Worm (Caenorhabditis elegans) whole organism, late embryonic: ENCODE measurements around the gene sbds-1.

Source experiments
- ama-1 ChIP-seq: fragments of 150-350 bp; optimal IDR thresholded peaks from 2 replicates; lab custom pipeline; 2014
- ceh-19 ChIP-seq: fragments of 200-800 bp; sonication (Bioruptor generic); optimal IDR thresholded peaks from 2 replicates; lab custom pipeline; 2018; ENCODE audit warnings: mild to moderate bottlenecking, missing genetic modification characterization, missing compliant biosample characterization
- hlh-15 ChIP-seq: sonication (generic microtip); optimal IDR thresholded peaks from 2 replicates; lab custom pipeline; 2016; ENCODE audit warnings: missing genetic modification characterization, missing compliant biosample characterization
- nhr-11 ChIP-seq: fragments of 150-350 bp; optimal IDR thresholded peaks from 2 replicates; lab custom pipeline; 2014; ENCODE audit warnings: missing biosample characterization, missing genetic modification characterization
- odd-2 ChIP-seq: sonication (generic microtip); optimal IDR thresholded peaks from 2 replicates; lab custom pipeline; 2017; ENCODE audit warnings: antibody characterized with exemption, mild to moderate bottlenecking, missing genetic modification characterization, missing compliant biosample characterization
- pat-9 ChIP-seq: fragments of 200-800 bp; sonication (Bioruptor generic); optimal IDR thresholded peaks from 2 replicates; lab custom pipeline; 2018; ENCODE audit warnings: mild to moderate bottlenecking, missing genetic modification characterization, moderate library complexity, missing compliant biosample characterization
- sox-4 ChIP-seq: sonication (generic microtip); optimal IDR thresholded peaks from 2 replicates; lab custom pipeline; 2017; ENCODE audit warnings: mild to moderate bottlenecking, missing genetic modification characterization, inconsistent platforms, missing compliant biosample characterization

- no peak for TF ChIP-seq pat-9 (tag; lab: Kevin White, UChicago)
- no peak for TF ChIP-seq ceh-19 (GFP tag; lab: Kevin White, UChicago)
- no peak for TF ChIP-seq ama-1 (lab: Kevin White, UChicago)
- TF ChIP-seq nhr-11 (tag; lab: Kevin White, UChicago), result no peak
- no peak for TF ChIP-seq hlh-15 (tag; lab: Kevin White, UChicago)
- TF ChIP-seq odd-2 (tag; lab: Kevin White, UChicago), result no peak
- no peak for TF ChIP-seq sox-4
These were observed 39.5 kb downstream of the sbds-1 start, which contains the start of gene Y55B1AR.2 for ce11 chrIII:598687-599086.
